Worm (Caenorhabditis elegans) whole organism, L1 larva: ENCODE data around the gene nob-1.

Experiments used
- ceh-82 ChIP-seq, 3 experiments: fragments of 150-350 bp in 1 of 3; sonication (generic microtip) in 2 of 3; optimal IDR thresholded peaks; 2 replicates each; lab custom pipeline; 2014 to 2017; ENCODE audit warnings: missing biosample characterization in 3 of 3, missing genetic modification characterization in 3 of 3
- efl-1 ChIP-seq, 4 experiments: fragments of 150-350 bp; optimal IDR thresholded peaks in 3 of 4; peaks in 1 of 4; 1 replicate in 1 of 4; 2 replicates in 3 of 4; lab custom pipeline; 2014; ENCODE audit warnings: missing biosample characterization in 2 of 4, missing genetic modification characterization in 2 of 4, missing genetic modification reagents in 2 of 4
- hlh-4 ChIP-seq: sonication (generic microtip); optimal IDR thresholded peaks from 2 replicates; lab custom pipeline; 2016; ENCODE audit warnings: mild to moderate bottlenecking, missing genetic modification characterization, missing compliant biosample characterization
- hpl-2 ChIP-seq: fragments of 150-350 bp; optimal IDR thresholded peaks from 2 replicates; lab custom pipeline; 2014; ENCODE audit warnings: missing biosample characterization, missing genetic modification reagents, missing genetic modification characterization
- jun-1 ChIP-seq: fragments of 150-350 bp; optimal IDR thresholded peaks from 2 replicates; lab custom pipeline; 2014; ENCODE audit warnings: missing biosample characterization, missing genetic modification reagents, missing genetic modification characterization
- lin-39 ChIP-seq: fragments of 150-350 bp; optimal IDR thresholded peaks from 2 replicates; lab custom pipeline; 2014; ENCODE audit warnings: missing biosample characterization, missing genetic modification reagents, missing genetic modification characterization
- nhr-12 ChIP-seq: sonication (generic microtip); optimal IDR thresholded peaks from 2 replicates; lab custom pipeline; 2017; ENCODE audit warnings: missing biosample characterization, missing genetic modification characterization
- nhr-20 ChIP-seq: sonication (generic microtip); optimal IDR thresholded peaks from 2 replicates; lab custom pipeline; 2016; ENCODE audit warnings: mild to moderate bottlenecking, missing genetic modification characterization, missing compliant biosample characterization
- nhr-237 ChIP-seq: fragments of 150-350 bp; optimal IDR thresholded peaks from 2 replicates; lab custom pipeline; 2014; ENCODE audit warnings: missing biosample characterization, missing genetic modification characterization
- pag-3 ChIP-seq: sonication (generic microtip); optimal IDR thresholded peaks from 2 replicates; lab custom pipeline; 2017; ENCODE audit warnings: missing genetic modification characterization, mild to moderate bottlenecking, missing compliant biosample characterization, antibody characterized with exemption, borderline replicate concordance; ENCODE audit not compliant: insufficient read depth
- skn-1 ChIP-seq: fragments of 150-350 bp; optimal IDR thresholded peaks from 2 replicates; lab custom pipeline; 2014; ENCODE audit warnings: missing biosample characterization, missing genetic modification characterization
- unc-30 ChIP-seq: sonication (generic microtip); optimal IDR thresholded peaks from 2 replicates; lab custom pipeline; 2017; ENCODE audit warnings: missing biosample characterization, missing genetic modification characterization

DNA sequence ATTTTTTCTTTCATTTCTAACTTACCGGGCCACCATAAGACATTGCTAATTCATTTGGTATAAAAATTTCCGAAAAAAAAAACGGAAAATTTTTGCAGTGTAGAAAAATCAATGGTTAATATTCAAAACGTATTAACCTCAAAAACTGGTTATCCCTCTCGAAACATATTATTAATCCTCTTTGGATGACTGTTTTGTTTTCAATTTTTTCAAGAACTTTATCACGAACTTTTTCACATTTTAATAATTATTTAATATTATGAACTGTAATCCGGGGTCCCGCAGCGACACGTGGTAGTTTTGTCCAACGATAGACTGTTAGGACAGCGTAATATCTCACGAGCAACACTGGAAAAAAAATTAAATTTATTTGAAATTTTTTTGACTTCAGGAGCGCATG lies 55.3 kb downstream of the nob-1 start, which contains the start of gene Y79H2A.12:
- TF ChIP-seq nhr-20, result no peak
- no peak for TF ChIP-seq hpl-2 (GFP tag; lab: Kevin White, UChicago)
- no peak for TF ChIP-seq pag-3
- TF ChIP-seq lin-39, result no peak
- TF ChIP-seq ceh-82 (tag; optimal IDR thresholded peaks at IDR 0.05; lab: Kevin White, UChicago), result no peak
- TF ChIP-seq efl-1 (optimal IDR thresholded peaks at IDR 0.05; lab: Kevin White, UChicago), result no peak
- TF ChIP-seq efl-1 (GFP tag; optimal IDR thresholded peaks at IDR 0.05 in 1 of 2; lab: Kevin White, UChicago), result no peak
- no peak for TF ChIP-seq skn-1 (tag; lab: Kevin White, UChicago)
- TF ChIP-seq unc-30 (tag; lab: Kevin White, UChicago), result no peak
- no peak for TF ChIP-seq nhr-12 (tag; lab: Kevin White, UChicago)
- no peak for TF ChIP-seq jun-1 (tag; lab: Kevin White, UChicago)
- TF ChIP-seq hlh-4 (tag; lab: Kevin White, UChicago), result no peak
- no peak for TF ChIP-seq nhr-237
